Fruit fly (Drosophila melanogaster) whole organism, prepupa: ENCODE results near the gene Npc2d.

Experiments used
- CG11294 ChIP-seq: fragments of 200-800 bp; sonication (Bioruptor generic); IDR thresholded peaks from 2 replicates; pipeline ENCODE4 v1.3.6; 2022; ENCODE audit warnings: missing biosample characterization, missing genetic modification characterization
- CG11902 ChIP-seq: fragments of 200-800 bp; sonication (Bioruptor generic); optimal IDR thresholded peaks from 3 replicates; lab custom pipeline; 2016; ENCODE audit warnings: missing biosample characterization, missing genetic modification characterization
- CG1621 ChIP-seq: fragments of 200-800 bp; sonication (Bioruptor generic); optimal IDR thresholded peaks from 3 replicates; lab custom pipeline; 2018; ENCODE audit warnings: missing biosample characterization, mild to moderate bottlenecking, missing genetic modification characterization
- CG16779 ChIP-seq: fragments of 200-800 bp; sonication (Bioruptor generic); optimal IDR thresholded peaks from 3 replicates; lab custom pipeline; 2017; ENCODE audit warnings: missing biosample characterization, mild to moderate bottlenecking, missing genetic modification characterization
- CG3032 ChIP-seq: fragments of 200-800 bp; optimal IDR thresholded peaks from 2 replicates; lab custom pipeline; 2019; ENCODE audit warnings: missing biosample characterization, mild to moderate bottlenecking, missing genetic modification characterization, moderate library complexity
- CG32006 ChIP-seq: fragments of 200-800 bp; sonication (Bioruptor generic); optimal IDR thresholded peaks from 3 replicates; lab custom pipeline; 2017; ENCODE audit warnings: missing biosample characterization, mild to moderate bottlenecking, missing genetic modification characterization
- CG34406 ChIP-seq: fragments of 200-800 bp; sonication (Bioruptor generic); optimal IDR thresholded peaks from 3 replicates; lab custom pipeline; 2016; ENCODE audit warnings: missing biosample characterization, missing genetic modification characterization
- CG3919 ChIP-seq: fragments of 200-800 bp; sonication (Bioruptor generic); optimal IDR thresholded peaks from 3 replicates; lab custom pipeline; 2016; ENCODE audit warnings: missing biosample characterization, missing genetic modification characterization
- CG6163 ChIP-seq: fragments of 200-800 bp; sonication (Bioruptor generic); IDR thresholded peaks from 3 replicates; pipeline ENCODE4 v1.3.6; 2022; ENCODE audit warnings: missing biosample characterization, missing genetic modification characterization
- CG6792 ChIP-seq: fragments of 200-800 bp; sonication (Bioruptor generic); optimal IDR thresholded peaks from 3 replicates; lab custom pipeline; 2016; ENCODE audit warnings: missing biosample characterization, missing genetic modification characterization
- CG6808 ChIP-seq: fragments of 200-800 bp; sonication (Bioruptor generic); optimal IDR thresholded peaks from 3 replicates; lab custom pipeline; 2017; ENCODE audit warnings: missing biosample characterization, missing genetic modification characterization, mild to moderate bottlenecking, moderate library complexity, missing genetic modification reagents
- CG6854 ChIP-seq: fragments of 200-800 bp; sonication (Bioruptor generic); optimal IDR thresholded peaks from 2 replicates; lab custom pipeline; 2017; ENCODE audit warnings: missing biosample characterization, mild to moderate bottlenecking, missing genetic modification characterization
- CG8119 ChIP-seq: fragments of 200-800 bp; sonication (Bioruptor generic); IDR thresholded peaks from 3 replicates; pipeline ENCODE4 v1.3.6; 2022; ENCODE audit warnings: missing biosample characterization, missing genetic modification characterization
- CG8319 ChIP-seq: fragments of 200-800 bp; sonication (Bioruptor generic); optimal IDR thresholded peaks from 3 replicates; lab custom pipeline; 2016; ENCODE audit warnings: missing biosample characterization, missing genetic modification characterization
- CG8632 ChIP-seq: fragments of 200-800 bp; sonication (Bioruptor generic); optimal IDR thresholded peaks from 3 replicates; lab custom pipeline; 2016; ENCODE audit warnings: missing biosample characterization, missing genetic modification characterization
- Eip75B ChIP-seq: fragments of 200-800 bp; sonication (Bioruptor generic); optimal IDR thresholded peaks from 3 replicates; lab custom pipeline; 2016; ENCODE audit warnings: missing biosample characterization, missing genetic modification characterization
- Eip78C ChIP-seq: fragments of 200-800 bp; sonication (Bioruptor generic); peaks from one replicate; lab custom pipeline; 2016; ENCODE audit warnings: missing biosample characterization, missing genetic modification characterization
- Eip93F ChIP-seq: fragments of 200-800 bp; sonication (Bioruptor generic); optimal IDR thresholded peaks from 2 replicates; lab custom pipeline; 2016; ENCODE audit warnings: missing biosample characterization, mild to moderate bottlenecking, missing genetic modification characterization
- Ets21C ChIP-seq: fragments of 200-800 bp; sonication (Bioruptor generic); optimal IDR thresholded peaks from 3 replicates; lab custom pipeline; 2016; ENCODE audit warnings: missing biosample characterization, missing genetic modification characterization
- Gug ChIP-seq: fragments of 200-800 bp; sonication (Bioruptor generic); IDR thresholded peaks from 2 replicates; pipeline ENCODE4 v1.3.6; 2022; ENCODE audit warnings: missing biosample characterization, missing genetic modification characterization
- Hr38 ChIP-seq: sonication (Bioruptor generic); optimal IDR thresholded peaks from 2 replicates; lab custom pipeline; 2016; ENCODE audit warnings: missing biosample characterization, missing genetic modification characterization
- Hr39 ChIP-seq: fragments of 200-800 bp; sonication (Bioruptor generic); optimal IDR thresholded peaks from 2 replicates; lab custom pipeline; 2016; ENCODE audit warnings: missing biosample characterization, missing genetic modification characterization
- Hr4 ChIP-seq: fragments of 200-800 bp; sonication (Bioruptor generic); optimal IDR thresholded peaks from 3 replicates; lab custom pipeline; 2016; ENCODE audit warnings: missing biosample characterization, missing genetic modification characterization
- Met ChIP-seq: fragments of 200-800 bp; sonication (Bioruptor generic); optimal IDR thresholded peaks from 3 replicates; lab custom pipeline; 2016; ENCODE audit warnings: missing biosample characterization, missing genetic modification characterization
- OdsH ChIP-seq: fragments of 200-800 bp; sonication (Bioruptor generic); optimal IDR thresholded peaks from 3 replicates; lab custom pipeline; 2016; ENCODE audit warnings: missing biosample characterization, missing genetic modification characterization
- Smox ChIP-seq: fragments of 200-800 bp; sonication (Bioruptor generic); optimal IDR thresholded peaks from 3 replicates; lab custom pipeline; 2016; ENCODE audit warnings: missing biosample characterization, missing genetic modification characterization
- Sox14 ChIP-seq: fragments of 200-800 bp; sonication (Bioruptor generic); optimal IDR thresholded peaks from 3 replicates; lab custom pipeline; 2016; ENCODE audit warnings: missing biosample characterization, missing genetic modification characterization
- Sox15 ChIP-seq: fragments of 200-800 bp; sonication (Bioruptor generic); optimal IDR thresholded peaks from 3 replicates; lab custom pipeline; 2016; ENCODE audit warnings: missing biosample characterization, missing genetic modification characterization
- achi ChIP-seq: fragments of 200-800 bp; sonication (Bioruptor generic); optimal IDR thresholded peaks from 3 replicates; lab custom pipeline; 2016; ENCODE audit warnings: missing biosample characterization, missing genetic modification characterization
- acj6 ChIP-seq: fragments of 200-800 bp; sonication (Bioruptor generic); optimal IDR thresholded peaks from 3 replicates; lab custom pipeline; 2016; ENCODE audit warnings: missing biosample characterization, missing genetic modification characterization
- cyc ChIP-seq: fragments of 200-800 bp; sonication (Bioruptor generic); optimal IDR thresholded peaks from 3 replicates; lab custom pipeline; 2016; ENCODE audit warnings: missing biosample characterization, missing genetic modification characterization
- dsx ChIP-seq: fragments of 200-800 bp; optimal IDR thresholded peaks from 3 replicates; lab custom pipeline; 2019; ENCODE audit warnings: missing biosample characterization, mild to moderate bottlenecking, missing genetic modification characterization, moderate library complexity; ENCODE audit not compliant: poor library complexity, severe bottlenecking
- fd59A ChIP-seq: fragments of 200-800 bp; sonication (Bioruptor generic); optimal IDR thresholded peaks from 2 replicates; lab custom pipeline; 2017; ENCODE audit warnings: missing biosample characterization, mild to moderate bottlenecking, missing genetic modification characterization, missing genetic modification reagents
- fkh ChIP-seq: fragments of 200-800 bp; sonication (Bioruptor generic); optimal IDR thresholded peaks from 3 replicates; lab custom pipeline; 2017; ENCODE audit warnings: missing biosample characterization, mild to moderate bottlenecking, missing genetic modification characterization, moderate library complexity
- lz ChIP-seq: fragments of 200-800 bp; sonication (Bioruptor generic); optimal IDR thresholded peaks from 3 replicates; lab custom pipeline; 2016; ENCODE audit warnings: missing biosample characterization, missing genetic modification characterization
- net ChIP-seq: fragments of 200-800 bp; sonication (Bioruptor generic); optimal IDR thresholded peaks from 3 replicates; lab custom pipeline; 2016; ENCODE audit warnings: missing biosample characterization, missing genetic modification characterization
- salr ChIP-seq, 2 experiments: fragments of 200-800 bp; sonication (Bioruptor generic); optimal IDR thresholded peaks; 3 replicates each; lab custom pipeline; 2016 to 2018; ENCODE audit warnings: missing biosample characterization in 2 of 2, missing genetic modification characterization in 2 of 2, mild to moderate bottlenecking in 1 of 2
- ss ChIP-seq, 2 experiments: fragments of 200-800 bp; sonication (Bioruptor generic); optimal IDR thresholded peaks; 2 replicates in 1 of 2; 3 replicates in 1 of 2; lab custom pipeline; 2017 to 2018; ENCODE audit warnings: mild to moderate bottlenecking in 2 of 2, missing biosample characterization in 2 of 2, missing genetic modification characterization in 2 of 2, moderate library complexity in 1 of 2
- svp ChIP-seq: fragments of 200-800 bp; sonication (Bioruptor generic); peaks from one replicate; lab custom pipeline; 2016; ENCODE audit warnings: missing biosample characterization, missing genetic modification characterization
- topi ChIP-seq: fragments of 200-800 bp; sonication (Bioruptor generic); optimal IDR thresholded peaks from 3 replicates; lab custom pipeline; 2016; ENCODE audit warnings: missing biosample characterization, missing genetic modification characterization
- vri ChIP-seq: fragments of 200-800 bp; sonication (Bioruptor generic); optimal IDR thresholded peaks from 3 replicates; lab custom pipeline; 2016; ENCODE audit warnings: missing biosample characterization, mild to moderate bottlenecking, missing genetic modification characterization

The Npc2d gene

DNA sequence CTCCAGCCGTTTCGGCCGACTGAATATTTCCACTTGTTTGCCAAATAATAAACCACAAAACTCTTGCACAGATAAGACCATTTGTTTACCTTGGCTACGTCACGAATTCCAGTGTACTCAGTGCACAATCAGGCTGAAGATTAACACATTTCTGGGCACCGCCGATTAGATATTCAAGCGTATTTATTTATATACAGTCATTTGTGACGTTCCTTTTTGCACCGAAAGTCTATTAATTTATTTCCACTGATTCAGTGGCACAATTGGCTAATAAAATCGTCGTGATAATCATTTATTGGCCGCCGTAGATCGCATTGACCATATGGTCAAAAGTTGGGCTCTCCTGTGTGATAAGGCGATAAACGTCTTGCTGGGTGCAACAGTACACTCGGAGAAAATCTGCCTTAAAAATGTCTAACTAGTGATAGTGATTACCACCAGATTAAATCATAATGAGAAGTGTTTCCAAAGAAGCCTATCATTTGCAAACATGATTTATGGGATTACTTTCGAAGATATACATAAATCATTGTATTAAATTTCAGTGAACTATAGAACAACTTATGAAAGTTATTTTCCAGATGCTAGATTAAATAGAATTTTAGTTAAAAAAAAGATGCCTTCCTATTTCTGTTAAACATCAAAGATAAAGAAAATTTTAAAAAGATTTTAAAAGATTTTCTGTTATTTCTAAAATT lies 1.5 kb downstream of the Npc2d start (continued):
- TF ChIP-seq ss (GFP tag; optimal IDR thresholded peaks at IDR 0.05; lab: Kevin White, UChicago) (no peak), Hr39 (GFP tag; lab: Kevin White, UChicago) (peak; percentile 15), vri (GFP tag; lab: Kevin White, UChicago) (peak; percentile 87), OdsH (GFP tag; lab: Kevin White, UChicago) (no peak), Ets21C (GFP tag; lab: Kevin White, UChicago) (no peak), dsx (GFP tag; lab: Kevin White, UChicago) (no peak), CG6808 (no peak), CG1621 (tag; lab: Kevin White, UChicago) (no peak), cyc (GFP tag; lab: Kevin White, UChicago) (no peak), Gug (GFP tag; lab: Robert Waterston, UW) (no peak), fd59A (GFP tag; lab: Kevin White, UChicago) (no peak), CG6792 (GFP tag; lab: Kevin White, UChicago) (no peak), achi (GFP tag; lab: Kevin White, UChicago) (no peak), CG3032 (tag; lab: Kevin White, UChicago) (no peak), CG11902 (GFP tag; lab: Kevin White, UChicago) (no peak), svp (GFP tag; lab: Kevin White, UChicago) (no peak), CG32006 (GFP tag; lab: Kevin White, UChicago) (no peak), CG6854 (no peak), CG16779 (tag; lab: Kevin White, UChicago) (no peak), topi (no peak), Hr38 (GFP tag; lab: Kevin White, UChicago) (no peak), CG8119 (GFP tag; lab: Robert Waterston, UW) (no peak)

DNA sequence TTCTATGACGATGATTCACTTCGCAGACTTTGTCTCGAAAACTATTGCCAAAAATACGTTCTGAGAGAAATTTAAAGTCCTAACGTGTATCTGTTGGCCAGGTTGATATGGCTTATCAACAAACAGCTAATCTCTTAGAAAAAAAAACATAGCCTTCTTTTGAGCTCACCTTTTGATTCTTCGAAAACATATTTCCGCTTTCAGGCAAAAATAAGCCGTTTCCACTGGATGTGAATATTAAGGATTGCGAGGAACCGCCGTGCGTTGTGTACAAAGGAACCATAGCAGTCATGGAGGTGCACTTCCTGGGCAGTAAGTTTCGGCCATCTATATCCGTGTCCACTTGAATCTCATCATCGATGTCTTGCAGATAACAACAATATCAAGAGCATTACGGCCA lies 2.3 kb downstream of the Npc2d start:
- no peak for TF ChIP-seq Sox15
- TF ChIP-seq acj6 (GFP tag; lab: Kevin White, UChicago) = no peak
- TF ChIP-seq lz (GFP tag; lab: Kevin White, UChicago) = no peak
- no peak for TF ChIP-seq Sox14
- no peak for TF ChIP-seq CG8632 (GFP tag; lab: Kevin White, UChicago)
- TF ChIP-seq fkh (GFP tag; lab: Kevin White, UChicago) = no peak
- TF ChIP-seq CG6808 = no peak
- TF ChIP-seq Hr38 (GFP tag; lab: Kevin White, UChicago) = no peak
- no peak for TF ChIP-seq CG1621 (tag; lab: Kevin White, UChicago)
- no peak for TF ChIP-seq fd59A (GFP tag; lab: Kevin White, UChicago)
- TF ChIP-seq Eip75B (GFP tag; lab: Kevin White, UChicago) = no peak
- TF ChIP-seq CG11294 (GFP tag; lab: Robert Waterston, UW) = no peak
- no peak for TF ChIP-seq Hr4 (GFP tag; lab: Kevin White, UChicago)
- no peak for TF ChIP-seq CG8319
- TF ChIP-seq CG3919 (GFP tag; lab: Kevin White, UChicago) = no peak

DNA sequence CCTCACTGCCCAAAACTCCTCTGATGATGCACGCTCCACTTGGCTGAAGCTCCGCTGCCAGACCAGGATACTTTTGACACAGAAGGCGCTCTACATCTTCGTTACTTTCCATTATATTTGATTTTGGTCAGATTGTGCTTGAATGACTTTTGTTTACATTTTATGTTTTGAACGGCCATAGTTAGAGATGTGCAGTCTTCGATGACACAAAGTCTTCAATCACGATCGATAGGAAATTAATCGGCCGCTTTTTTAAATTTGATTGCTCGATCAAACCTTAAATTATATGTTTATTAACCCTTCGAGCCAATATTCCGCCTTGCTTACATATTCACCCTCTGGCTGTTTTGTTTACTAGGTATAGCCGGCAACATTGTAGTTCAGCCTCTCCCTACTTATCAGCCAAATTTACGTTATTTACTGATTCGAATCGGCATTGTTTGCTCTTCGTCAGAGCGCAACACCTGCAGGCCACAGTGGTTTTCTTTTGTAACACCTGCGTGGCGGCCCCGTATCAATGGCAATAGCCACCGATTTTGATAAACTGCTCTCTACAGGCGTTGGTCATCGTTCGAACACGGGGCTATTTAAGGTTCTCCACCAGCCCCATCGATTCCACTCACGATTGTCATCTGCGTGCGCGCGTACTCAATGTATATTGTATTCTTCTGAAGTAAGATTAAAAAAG lies 3.0 kb downstream of the Npc2d start, which contains the start of the genes Fancl and Npc2e:
Fancl (minus strand) TSS at position 175 of the 688 bp plus-strand sequence.
Npc2e (plus strand) TSS at position 638 of the 688 bp plus-strand sequence.
- no peak for TF ChIP-seq Smox (GFP tag; lab: Kevin White, UChicago)
- no peak for TF ChIP-seq Eip75B (GFP tag; lab: Kevin White, UChicago)
- TF ChIP-seq CG34406 (GFP tag; lab: Kevin White, UChicago) = no peak
- no peak for TF ChIP-seq acj6 (GFP tag; lab: Kevin White, UChicago)
- TF ChIP-seq salr (GFP tag; optimal IDR thresholded peaks at IDR 0.05; lab: Kevin White, UChicago) = no peak
- TF ChIP-seq fkh (GFP tag; lab: Kevin White, UChicago) = peak; percentile 85
- no peak for TF ChIP-seq CG3919 (GFP tag; lab: Kevin White, UChicago)
- TF ChIP-seq Met (GFP tag; lab: Kevin White, UChicago) = no peak
- no peak for TF ChIP-seq CG8319
- no peak for TF ChIP-seq cyc (GFP tag; lab: Kevin White, UChicago)
- no peak for TF ChIP-seq fd59A (GFP tag; lab: Kevin White, UChicago)
- no peak for TF ChIP-seq CG6808
- no peak for TF ChIP-seq net
- TF ChIP-seq svp (GFP tag; lab: Kevin White, UChicago) = no peak
- no peak for TF ChIP-seq CG16779 (tag; lab: Kevin White, UChicago)
- peak; percentile 0 for TF ChIP-seq Eip78C (GFP tag; lab: Kevin White, UChicago)
- TF ChIP-seq CG6163 (GFP tag; lab: Robert Waterston, UW) = no peak
- TF ChIP-seq CG6854 = no peak
- peak; percentile 61 for TF ChIP-seq vri (GFP tag; lab: Kevin White, UChicago)
- no peak for TF ChIP-seq Ets21C (GFP tag; lab: Kevin White, UChicago)
- no peak for TF ChIP-seq Eip93F (GFP tag; lab: Kevin White, UChicago)
- no peak for TF ChIP-seq Hr39 (GFP tag; lab: Kevin White, UChicago)
